Worm (Caenorhabditis elegans) whole organism, L1 larva: ENCODE data around the gene clec-148.

Experiments
- ceh-8 ChIP-seq: fragments of 200-800 bp; sonication (Bioruptor generic); optimal IDR thresholded peaks from 2 replicates; lab custom pipeline; 2018; ENCODE audit warnings: mild to moderate bottlenecking, missing genetic modification characterization, moderate library complexity, missing compliant biosample characterization
- elt-3 ChIP-seq, 6 experiments: fragments of 150-350 bp in 1 of 6; sonication (generic microtip); optimal IDR thresholded peaks; 2 replicates each; lab custom pipeline; 2017 to 2018; ENCODE audit warnings: missing biosample characterization in 6 of 6, missing genetic modification characterization in 6 of 6, inconsistent platforms in 1 of 6
- fkh-10 ChIP-seq: sonication (generic microtip); optimal IDR thresholded peaks from 2 replicates; lab custom pipeline; 2017; ENCODE audit warnings: missing biosample characterization, missing genetic modification reagents, missing genetic modification characterization
- fos-1 ChIP-seq: fragments of 150-350 bp; optimal IDR thresholded peaks from 2 replicates; lab custom pipeline; 2014; ENCODE audit warnings: missing biosample characterization, missing genetic modification characterization
- grh-1 ChIP-seq: fragments of 200-800 bp; sonication (Bioruptor generic); IDR thresholded peaks from 2 replicates; pipeline ENCODE4 v1.3.6; 2022; ENCODE audit warnings: missing genetic modification reagents, missing genetic modification characterization, missing compliant biosample characterization
- hlh-4 ChIP-seq: sonication (generic microtip); optimal IDR thresholded peaks from 2 replicates; lab custom pipeline; 2016; ENCODE audit warnings: mild to moderate bottlenecking, missing genetic modification characterization, missing compliant biosample characterization
- jun-1 ChIP-seq: fragments of 150-350 bp; optimal IDR thresholded peaks from 2 replicates; lab custom pipeline; 2014; ENCODE audit warnings: missing biosample characterization, missing genetic modification reagents, missing genetic modification characterization
- lin-15B ChIP-seq: fragments of 150-350 bp; sonication (generic microtip); optimal IDR thresholded peaks from 3 replicates; lab custom pipeline; 2014; ENCODE audit warnings: missing biosample characterization, missing genetic modification characterization
- nhr-28 ChIP-seq: fragments of 150-350 bp; optimal IDR thresholded peaks from 2 replicates; lab custom pipeline; 2014; ENCODE audit warnings: missing biosample characterization, missing genetic modification characterization
- nhr-76 ChIP-seq: sonication (generic microtip); optimal IDR thresholded peaks from 2 replicates; lab custom pipeline; 2017; ENCODE audit warnings: missing biosample characterization, missing genetic modification characterization
- snpc-4 ChIP-seq: fragments of 150-350 bp; optimal IDR thresholded peaks from 2 replicates; lab custom pipeline; 2014; ENCODE audit warnings: missing biosample characterization, missing genetic modification characterization
- zip-4 ChIP-seq: fragments of 200-800 bp; sonication (Bioruptor generic); optimal IDR thresholded peaks from 2 replicates; lab custom pipeline; 2018; ENCODE audit warnings: mild to moderate bottlenecking, missing genetic modification characterization, moderate library complexity, missing compliant biosample characterization

DNA sequence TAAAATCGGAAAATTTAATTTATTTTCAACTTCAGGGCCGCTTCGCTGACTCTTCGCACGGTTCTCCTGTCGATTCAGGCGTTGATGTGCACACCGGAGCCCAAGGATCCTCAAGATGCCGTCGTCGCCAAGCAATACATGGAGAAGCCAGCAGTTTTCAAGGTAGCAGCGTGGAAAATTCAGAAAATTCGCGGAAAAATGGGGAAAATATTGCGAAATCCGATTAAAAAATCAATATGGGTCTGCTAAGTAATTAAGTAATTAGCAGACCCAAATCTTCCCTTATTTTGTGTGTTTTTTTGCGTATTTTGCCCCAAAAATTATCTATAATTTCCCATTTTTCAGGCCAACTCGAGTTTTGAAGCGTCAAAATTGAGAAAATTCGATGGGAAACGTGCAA, 13.6 kb upstream of the clec-148 start:
- TF ChIP-seq zip-4 (GFP tag; lab: Kevin White, UChicago): no peak
- no peak for TF ChIP-seq fos-1 (tag; lab: Kevin White, UChicago)
- TF ChIP-seq jun-1 (tag; lab: Kevin White, UChicago): no peak
- no peak for TF ChIP-seq snpc-4 (tag; lab: Kevin White, UChicago)
- TF ChIP-seq hlh-4 (tag; lab: Kevin White, UChicago): no peak
- TF ChIP-seq nhr-28 (tag; lab: Kevin White, UChicago): no peak
- no peak for TF ChIP-seq elt-3 (tag; optimal IDR thresholded peaks at IDR 0.05; lab: Kevin White, UChicago)
- no peak for TF ChIP-seq grh-1
- TF ChIP-seq fkh-10: no peak
- TF ChIP-seq ceh-8: no peak
- no peak for TF ChIP-seq lin-15B (tag; lab: Kevin White, UChicago)
- no peak for TF ChIP-seq nhr-76
